Worm (Caenorhabditis elegans): ENCODE results near the gene Y38H6C.23.
A peak's percentile ranks its signal among the peaks of the same experiment; 100 is the strongest.

DNA sequence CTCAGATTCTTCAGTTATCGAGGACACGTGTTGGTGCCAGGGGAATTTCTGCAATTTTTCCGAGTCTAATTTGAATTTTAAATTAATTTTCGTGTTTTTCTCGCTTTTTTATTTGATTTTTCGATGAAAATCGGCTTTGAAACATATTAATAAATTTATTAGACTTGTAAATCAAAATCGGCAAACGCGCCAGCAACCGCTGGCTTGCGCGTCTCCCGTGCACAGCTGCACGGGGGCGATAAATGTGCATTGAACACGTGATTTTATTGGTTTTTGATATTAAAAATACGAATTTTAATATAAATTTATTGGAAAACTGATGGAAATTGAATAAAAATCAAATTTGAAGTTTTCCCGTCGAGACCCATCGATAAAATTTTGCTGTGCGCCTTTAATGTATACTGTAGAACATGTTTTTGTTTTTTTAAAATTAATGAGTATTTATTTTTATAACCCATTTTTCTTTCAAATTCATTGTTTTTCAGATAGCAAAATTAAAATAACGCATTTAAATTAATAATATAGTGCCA, 24.4 kb upstream of the Y38H6C.23 start, which contains the start of gene F26F2.7:
- no peak for TF ChIP-seq nhr-28 (tag; optimal IDR thresholded peaks at IDR 0.05)
- TF ChIP-seq tlp-1 (tag; optimal IDR thresholded peaks at IDR 0.05), result no peak
- peak; percentile 64 for TF ChIP-seq C04F5.9 (tag; optimal IDR thresholded peaks at IDR 0.05)
- peak; percentile 80 for TF ChIP-seq lin-39 (tag; optimal IDR thresholded peaks at IDR 0.05)
- peak; percentile 69 for TF ChIP-seq nhr-11 (tag; optimal IDR thresholded peaks at IDR 0.05)
- TF ChIP-seq mep-1 (tag; optimal IDR thresholded peaks at IDR 0.05), result peak; percentile 94
- no peak for TF ChIP-seq unc-30 (tag; optimal IDR thresholded peaks at IDR 0.05)
- TF ChIP-seq lin-15B (tag; optimal IDR thresholded peaks at IDR 0.05), result no peak
- TF ChIP-seq snpc-4 (tag; optimal IDR thresholded peaks at IDR 0.05), result peak; percentile 81
- TF ChIP-seq ama-1 (optimal IDR thresholded peaks at IDR 0.05), result no peak

Measured in whole organism, L1 larva.